Worm (Caenorhabditis elegans) whole organism, L1 larva: ENCODE measurements around the gene nhr-114.
"Not testable (repeated sequence)": the region's sequence is repeated elsewhere in the genome, so short reads cannot be mapped to it uniquely, and the experiment has no call there.

ENCODE experiments used
- ceh-82 ChIP-seq, 3 experiments: fragments of 150-350 bp in 1 of 3; sonication (generic microtip) in 2 of 3; optimal IDR thresholded peaks; 2 replicates each; lab custom pipeline; 2014 to 2017; ENCODE audit warnings: missing biosample characterization in 3 of 3, missing genetic modification characterization in 3 of 3
- ces-1 ChIP-seq: fragments of 150-350 bp; optimal IDR thresholded peaks from 2 replicates; lab custom pipeline; 2014; ENCODE audit warnings: missing biosample characterization, missing genetic modification reagents, missing genetic modification characterization
- dsc-1 ChIP-seq: sonication (generic microtip); optimal IDR thresholded peaks from 2 replicates; lab custom pipeline; 2016; ENCODE audit warnings: mild to moderate bottlenecking, missing genetic modification characterization, missing compliant biosample characterization
- efl-1 ChIP-seq, 4 experiments: fragments of 150-350 bp; optimal IDR thresholded peaks in 3 of 4; peaks in 1 of 4; 1 replicate in 1 of 4; 2 replicates in 3 of 4; lab custom pipeline; 2014; ENCODE audit warnings: missing biosample characterization in 2 of 4, missing genetic modification characterization in 2 of 4, missing genetic modification reagents in 2 of 4
- elt-2 ChIP-seq: sonication (generic microtip); optimal IDR thresholded peaks from 2 replicates; lab custom pipeline; 2016; ENCODE audit warnings: missing genetic modification characterization, mild to moderate bottlenecking, inconsistent platforms, missing compliant biosample characterization, missing genetic modification reagents
- fkh-10 ChIP-seq: sonication (generic microtip); optimal IDR thresholded peaks from 2 replicates; lab custom pipeline; 2017; ENCODE audit warnings: missing biosample characterization, missing genetic modification reagents, missing genetic modification characterization
- fos-1 ChIP-seq: fragments of 150-350 bp; optimal IDR thresholded peaks from 2 replicates; lab custom pipeline; 2014; ENCODE audit warnings: missing biosample characterization, missing genetic modification characterization
- lin-39 ChIP-seq: fragments of 150-350 bp; optimal IDR thresholded peaks from 2 replicates; lab custom pipeline; 2014; ENCODE audit warnings: missing biosample characterization, missing genetic modification reagents, missing genetic modification characterization
- mdl-1 ChIP-seq, 2 experiments: fragments of 150-350 bp; optimal IDR thresholded peaks; 2 replicates each; lab custom pipeline; 2014 to 2017; ENCODE audit warnings: missing biosample characterization in 2 of 2, missing genetic modification characterization in 2 of 2, inconsistent platforms in 1 of 2
- nhr-77 ChIP-seq: fragments of 150-350 bp; optimal IDR thresholded peaks from 2 replicates; lab custom pipeline; 2014; ENCODE audit warnings: missing biosample characterization, missing genetic modification characterization
- nhr-90 ChIP-seq: sonication (generic microtip); optimal IDR thresholded peaks from 2 replicates; lab custom pipeline; 2016; ENCODE audit warnings: mild to moderate bottlenecking, missing genetic modification characterization, missing compliant biosample characterization; ENCODE audit not compliant: poor library complexity
- skn-1 ChIP-seq: fragments of 150-350 bp; optimal IDR thresholded peaks from 2 replicates; lab custom pipeline; 2014; ENCODE audit warnings: missing biosample characterization, missing genetic modification characterization
- sox-4 ChIP-seq: sonication (generic microtip); optimal IDR thresholded peaks from 2 replicates; lab custom pipeline; 2016; ENCODE audit warnings: missing genetic modification characterization, missing compliant biosample characterization

ce11 chrV:4215856-4216255 lies 28.9 kb downstream of the nhr-114 start, which contains the start of gene H43I07.4:
- TF ChIP-seq ces-1 (GFP tag; lab: Kevin White, UChicago); efl-1 (optimal IDR thresholded peaks at IDR 0.05; lab: Kevin White, UChicago); efl-1 (GFP tag; optimal IDR thresholded peaks at IDR 0.05 in 1 of 2; lab: Kevin White, UChicago); nhr-77 (tag; lab: Kevin White, UChicago); elt-2 (tag; lab: Kevin White, UChicago); dsc-1; lin-39 (tag; lab: Kevin White, UChicago); mdl-1 (tag; optimal IDR thresholded peaks at IDR 0.05; lab: Kevin White, UChicago); skn-1 (tag; lab: Kevin White, UChicago); fos-1; ceh-82 (tag; optimal IDR thresholded peaks at IDR 0.05; lab: Kevin White, UChicago); sox-4 (tag; lab: Kevin White, UChicago); nhr-90; fkh-10: not testable (repeated sequence)
